Fruit fly (Drosophila melanogaster): ENCODE measurements around the gene CG14257.

- TF ChIP-seq CTCF (optimal IDR thresholded peaks at IDR 0.05) (no peak), CG8478 (optimal IDR thresholded peaks at IDR 0.05) (no peak)
These were observed 19.5 kb upstream of the CG14257 start for dm6 chr3R:27056152-27056551.

Measured in S2 (cell line).